Worm (Caenorhabditis elegans) whole organism, L4/young adult: ENCODE results near the gene C13G5.2.

Experiments used
- W03F9.2 ChIP-seq: fragments of 150-350 bp; optimal IDR thresholded peaks from 2 replicates; lab custom pipeline; 2014; ENCODE audit warnings: missing biosample characterization, missing genetic modification characterization
- dao-5 ChIP-seq: sonication (generic microtip); optimal IDR thresholded peaks from 2 replicates; lab custom pipeline; 2016; ENCODE audit warnings: missing genotype, missing genetic modification characterization, moderate library complexity, missing compliant biosample characterization

DNA sequence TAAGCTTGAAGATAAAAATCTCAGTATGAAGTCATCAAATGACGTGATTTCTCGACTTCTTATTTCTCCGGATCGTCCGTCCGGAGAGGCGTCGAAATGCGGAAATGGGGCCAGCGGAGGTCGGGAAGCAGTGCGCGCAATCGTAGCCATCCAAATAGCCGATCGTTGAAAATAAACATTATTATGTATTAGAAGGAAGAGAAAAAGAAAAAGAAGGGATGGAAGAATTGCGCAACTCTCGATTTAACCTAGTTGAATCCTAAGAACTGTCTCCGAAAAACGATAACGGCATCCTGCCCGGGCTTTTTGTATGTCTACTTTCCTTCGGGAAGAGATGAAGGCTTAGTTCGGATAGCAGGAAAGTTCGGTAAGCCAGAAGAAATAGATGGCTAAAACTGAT is 16.1 kb downstream of the C13G5.2 start:
- no peak for TF ChIP-seq dao-5
- no peak for TF ChIP-seq W03F9.2
